Worm (Caenorhabditis elegans): ENCODE measurements around the gene srg-20.

DNA sequence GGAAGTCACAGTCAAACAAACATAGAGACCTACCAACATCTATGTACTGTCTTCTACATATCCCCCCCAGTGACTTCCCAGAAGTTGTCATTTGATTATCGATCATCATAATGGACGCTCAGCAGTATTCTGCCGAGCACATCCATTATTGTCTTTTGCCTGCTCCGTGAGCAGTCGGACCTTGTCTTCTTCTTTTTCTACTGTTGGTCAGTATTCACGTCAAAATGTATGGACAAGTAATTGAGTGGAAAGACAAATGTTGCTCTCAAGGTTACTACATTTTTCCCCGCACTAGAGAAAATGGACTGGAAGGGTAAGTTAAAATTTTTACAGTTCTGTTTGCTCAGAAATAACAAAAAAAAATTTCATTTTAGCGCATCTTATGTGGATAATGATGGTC lies 18.4 kb downstream of the srg-20 start, which contains the start of gene btb-12:
- TF ChIP-seq lin-13 (GFP tag; optimal IDR thresholded peaks at IDR 0.05) (no peak), nhr-25 (tag; optimal IDR thresholded peaks at IDR 0.05) (no peak), nhr-12 (tag; optimal IDR thresholded peaks at IDR 0.05) (no peak), elt-1 (tag; optimal IDR thresholded peaks at IDR 0.05) (no peak)
